Fruit fly (Drosophila melanogaster): ENCODE data around the gene CG14441.

CG14441 gene

DNA sequence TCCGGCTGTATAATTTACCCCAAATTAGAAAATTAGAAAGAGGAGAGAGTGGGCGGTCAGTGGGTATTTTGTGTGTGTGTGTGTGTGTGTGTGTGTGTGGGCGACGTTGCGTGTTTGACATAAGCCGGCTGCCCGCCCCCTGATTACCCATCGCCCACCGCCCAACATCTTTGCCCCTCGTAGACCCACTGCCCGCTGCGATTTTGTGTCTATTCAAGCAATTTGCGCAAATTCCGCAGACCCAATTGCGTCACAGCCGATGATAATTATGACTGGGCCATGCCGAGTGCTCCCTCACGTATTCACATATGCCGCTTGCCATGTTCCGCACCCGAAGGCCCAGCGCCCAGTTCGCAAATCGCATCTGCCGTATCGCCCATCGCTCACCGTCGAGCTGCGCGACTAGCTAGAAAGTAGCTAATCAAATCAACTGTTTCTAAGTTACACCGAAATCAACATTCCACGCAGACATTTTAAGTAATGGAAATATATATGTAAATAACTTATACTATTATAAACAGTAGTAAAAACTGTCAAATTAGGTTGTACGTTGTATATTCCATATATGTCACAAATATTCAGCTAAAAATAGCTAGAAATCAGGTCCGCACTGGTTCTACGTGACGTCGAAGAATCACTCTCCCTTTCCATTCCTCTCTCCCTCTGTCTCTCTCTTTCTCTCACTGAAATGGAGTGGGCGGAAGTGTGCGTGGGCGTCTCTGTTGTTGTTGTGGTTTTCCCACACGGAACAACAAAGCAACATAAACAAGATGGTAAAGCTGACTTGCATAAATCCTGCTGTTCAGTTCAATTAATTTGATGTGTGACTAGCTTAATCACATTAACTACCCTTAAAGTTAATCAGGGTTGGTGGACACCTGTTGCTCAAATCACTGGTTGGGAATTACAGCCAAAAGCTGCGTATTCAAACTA, 42.4 kb upstream of the CG14441 start (continued):
- no peak for TF ChIP-seq Dp (GFP tag; optimal IDR thresholded peaks at IDR 0.05)
- no peak for TF ChIP-seq da (GFP tag; optimal IDR thresholded peaks at IDR 0.05)
- TF ChIP-seq CG10654 (GFP tag; optimal IDR thresholded peaks at IDR 0.05), result no peak
- TF ChIP-seq CG18619 (GFP tag; optimal IDR thresholded peaks at IDR 0.05), result peak; percentile 3
- no peak for TF ChIP-seq ato (GFP tag; IDR thresholded peaks at IDR 0.05; ENCODE audit: partially characterized antibody)
- TF ChIP-seq CG2889 (GFP tag; IDR thresholded peaks at IDR 0.05), result no peak
- TF ChIP-seq CG12071 (GFP tag; optimal IDR thresholded peaks at IDR 0.05), result no peak
- TF ChIP-seq GATAe (GFP tag; conservative IDR thresholded peaks at IDR 0.05), result no peak
- no peak for TF ChIP-seq Nf-YA (GFP tag; IDR thresholded peaks at IDR 0.05)
- no peak for TF ChIP-seq ac (GFP tag; optimal IDR thresholded peaks at IDR 0.05)
- TF ChIP-seq CG14014 (GFP tag; IDR thresholded peaks at IDR 0.05), result peak; percentile 45; the same call in 1 of the 2 replicates
- TF ChIP-seq Lim3 (GFP tag; IDR thresholded peaks at IDR 0.05), result no peak
- TF ChIP-seq eve (GFP tag; optimal IDR thresholded peaks at IDR 0.05), result no peak
- TF ChIP-seq wek (GFP tag; optimal IDR thresholded peaks at IDR 0.05), result no peak
- 0 out of 2 replicates have a peak, but pooled peaks have one; percentile 17 for TF ChIP-seq CG10366 (GFP tag; IDR thresholded peaks at IDR 0.05)
- TF ChIP-seq CG14860 (GFP tag; IDR thresholded peaks at IDR 0.05; ENCODE audit: partially characterized antibody), result no peak
- TF ChIP-seq pzg (GFP tag; optimal IDR thresholded peaks at IDR 0.05), result no peak
- TF ChIP-seq fu2 (GFP tag; optimal IDR thresholded peaks at IDR 0.05), result no peak
- no peak for TF ChIP-seq Sox102F (GFP tag; optimal IDR thresholded peaks at IDR 0.05)
- TF ChIP-seq CG1233 (GFP tag; optimal IDR thresholded peaks at IDR 0.05), result peak; percentile 33
- TF ChIP-seq wdn (GFP tag; IDR thresholded peaks at IDR 0.05), result no peak
- TF ChIP-seq CG11695 (GFP tag; IDR thresholded peaks at IDR 0.05), result no peak
- TF ChIP-seq gt (GFP tag; IDR thresholded peaks at IDR 0.05), result no peak
- TF ChIP-seq CG32532 (GFP tag; IDR thresholded peaks at IDR 0.05), result no peak; the same call in 1 of the 2 replicates
- peak; percentile 21 for TF ChIP-seq Med (GFP tag)
- TF ChIP-seq CG13296 (GFP tag; optimal IDR thresholded peaks at IDR 0.05), result peak; percentile 65
- TF ChIP-seq az2 (GFP tag; optimal IDR thresholded peaks at IDR 0.05), result no peak
- peak; percentile 59 for TF ChIP-seq scrt (GFP tag; optimal IDR thresholded peaks at IDR 0.05)
- TF ChIP-seq sc (optimal IDR thresholded peaks at IDR 0.05), result no peak
- TF ChIP-seq sc (GFP tag; optimal IDR thresholded peaks at IDR 0.05), result no peak
- no peak for TF ChIP-seq CG8478 (optimal IDR thresholded peaks at IDR 0.05)
- no peak for TF ChIP-seq HLH3B (GFP tag; IDR thresholded peaks at IDR 0.05)
- TF ChIP-seq Neu2 (GFP tag; optimal IDR thresholded peaks at IDR 0.05; ENCODE audit: borderline replicate concordance), result no peak
- peak in 1 of 2 experiments; percentile 11 for TF ChIP-seq dpn (GFP tag; optimal IDR thresholded peaks at IDR 0.05)
- TF ChIP-seq psq (GFP tag; optimal IDR thresholded peaks at IDR 0.05), result no peak
- TF ChIP-seq Sry-β (GFP tag; optimal IDR thresholded peaks at IDR 0.05), result peak; percentile 95
- TF ChIP-seq CG9609 (GFP tag; optimal IDR thresholded peaks at IDR 0.05), result no peak
- TF ChIP-seq Rfx (GFP tag; IDR thresholded peaks at IDR 0.05), result peak; percentile 46
- peak; percentile 40 for TF ChIP-seq CG17385 (GFP tag; optimal IDR thresholded peaks at IDR 0.05)
- TF ChIP-seq chinmo (GFP tag; IDR thresholded peaks at IDR 0.05; ENCODE audit: partially characterized antibody), result no peak
- TF ChIP-seq Hmx (GFP tag; optimal IDR thresholded peaks at IDR 0.05), result no peak
- no peak for TF ChIP-seq Antp (GFP tag; optimal IDR thresholded peaks at IDR 0.05)
- TF ChIP-seq CG18764 (GFP tag; optimal IDR thresholded peaks at IDR 0.05), result no peak
- no peak for TF ChIP-seq HmgD (GFP tag; optimal IDR thresholded peaks at IDR 0.05)
- no peak for TF ChIP-seq Camta (GFP tag; optimal IDR thresholded peaks at IDR 0.05)
- TF ChIP-seq unc-4 (GFP tag; IDR thresholded peaks at IDR 0.05; ENCODE audit: partially characterized antibody), result no peak
- no peak for TF ChIP-seq cato (GFP tag; optimal IDR thresholded peaks at IDR 0.05; ENCODE audit: borderline replicate concordance)
- TF ChIP-seq kni (GFP tag; optimal IDR thresholded peaks at IDR 0.05), result no peak
- no peak for TF ChIP-seq hkb (optimal IDR thresholded peaks at IDR 0.05)
- TF ChIP-seq hkb (GFP tag; IDR thresholded peaks at IDR 0.05), result peak; percentile 64

Data from whole organism, embryonic.